Fruit fly (Drosophila melanogaster): Measurements from ENCODE around the gene CG7565.

dm6 chr3L:8074944-8075343 is 16.6 kb downstream of the CG7565 start:
- no peak for TF ChIP-seq psq (optimal IDR thresholded peaks at IDR 0.05)
- no peak for TF ChIP-seq CG8478 (optimal IDR thresholded peaks at IDR 0.05)
- no peak for TF ChIP-seq Dll (optimal IDR thresholded peaks at IDR 0.05)
- TF ChIP-seq pan (optimal IDR thresholded peaks at IDR 0.05), result no peak

Data from whole organism.